Fruit fly (Drosophila melanogaster) whole organism, embryonic: ENCODE results near the gene Arp10.

ENCODE experiments used
- B-H2 ChIP-seq: fragments of 200-800 bp; sonication (Bioruptor generic); optimal IDR thresholded peaks from 2 replicates; lab custom pipeline; 2018; ENCODE audit warnings: missing biosample characterization, mild to moderate bottlenecking, missing genetic modification characterization
- BEAF-32 ChIP-seq: fragments of 200-800 bp; sonication (Bioruptor generic); optimal IDR thresholded peaks from 3 replicates; lab custom pipeline; 2017; ENCODE audit warnings: missing biosample characterization, missing genetic modification characterization, mild to moderate bottlenecking, moderate library complexity, missing genetic modification reagents
- CG10274 ChIP-seq: fragments of 200-800 bp; sonication (Bioruptor generic); optimal IDR thresholded peaks from 3 replicates; lab custom pipeline; 2017; ENCODE audit warnings: missing biosample characterization, mild to moderate bottlenecking, missing genetic modification characterization
- CG10321 ChIP-seq: fragments of 200-800 bp; sonication (Bioruptor generic); IDR thresholded peaks from 2 replicates; pipeline ENCODE4 v1.3.6; 2022; ENCODE audit warnings: missing biosample characterization, missing genetic modification characterization
- CG12155 ChIP-seq: fragments of 200-800 bp; sonication (Bioruptor generic); optimal IDR thresholded peaks from 3 replicates; lab custom pipeline; 2016; ENCODE audit warnings: missing biosample characterization, missing genetic modification characterization
- CG14710 ChIP-seq: fragments of 200-800 bp; sonication (Bioruptor generic); optimal IDR thresholded peaks from 3 replicates; lab custom pipeline; 2019; ENCODE audit warnings: missing biosample characterization, mild to moderate bottlenecking, missing genetic modification characterization, moderate library complexity
- CG1603 ChIP-seq: fragments of 200-800 bp; sonication (Bioruptor generic); optimal IDR thresholded peaks from 2 replicates; lab custom pipeline; 2019; ENCODE audit warnings: missing biosample characterization, mild to moderate bottlenecking, missing genetic modification characterization, moderate library complexity
- CG17186 ChIP-seq: fragments of 200-800 bp; sonication (Bioruptor generic); optimal IDR thresholded peaks from 3 replicates; lab custom pipeline; 2017; ENCODE audit warnings: missing biosample characterization, missing genetic modification reagents, missing genetic modification characterization
- CG18619 ChIP-seq: fragments of 200-800 bp; sonication (Bioruptor generic); optimal IDR thresholded peaks from 3 replicates; lab custom pipeline; 2017; ENCODE audit warnings: missing biosample characterization, mild to moderate bottlenecking, missing genetic modification characterization
- CG2116 ChIP-seq: fragments of 200-800 bp; sonication (Bioruptor generic); optimal IDR thresholded peaks from 3 replicates; lab custom pipeline; 2018; ENCODE audit warnings: missing biosample characterization, mild to moderate bottlenecking, missing genetic modification characterization
- CG2120 ChIP-seq: fragments of 200-800 bp; sonication (Bioruptor generic); optimal IDR thresholded peaks from 3 replicates; lab custom pipeline; 2016; ENCODE audit warnings: missing biosample characterization, missing genetic modification characterization
- CG34422 ChIP-seq: fragments of 200-800 bp; sonication (Bioruptor generic); IDR thresholded peaks from 3 replicates; pipeline ENCODE4 v1.3.6; 2022; ENCODE audit warnings: missing biosample characterization, missing genetic modification characterization
- CG3847 ChIP-seq: fragments of 200-800 bp; sonication (Bioruptor generic); IDR thresholded peaks from 2 replicates; pipeline ENCODE4 v1.3.6; 2022; ENCODE audit warnings: missing biosample characterization, missing genetic modification characterization
- CG8290 ChIP-seq, 3 experiments: fragments of 200-800 bp; sonication (Bioruptor generic); optimal IDR thresholded peaks; 2 replicates each; lab custom pipeline; 2016 to 2019; ENCODE audit warnings: missing biosample characterization in 3 of 3, missing genetic modification characterization in 3 of 3, mild to moderate bottlenecking in 2 of 3, moderate library complexity in 1 of 3
- CG8359 ChIP-seq: fragments of 200-800 bp; sonication (Bioruptor generic); optimal IDR thresholded peaks from 2 replicates; lab custom pipeline; 2017; ENCODE audit warnings: missing biosample characterization, mild to moderate bottlenecking, missing genetic modification characterization, borderline replicate concordance
- CG9727 ChIP-seq: fragments of 200-800 bp; sonication (Bioruptor generic); optimal IDR thresholded peaks from 3 replicates; lab custom pipeline; 2017; ENCODE audit warnings: missing biosample characterization, mild to moderate bottlenecking, missing genetic modification characterization
- CHES-1-like ChIP-seq: fragments of 200-800 bp; sonication (Bioruptor generic); optimal IDR thresholded peaks from 2 replicates; lab custom pipeline; 2016; ENCODE audit warnings: missing biosample characterization, missing genetic modification characterization
- CTCF ChIP-seq: fragments of 200-800 bp; sonication (Bioruptor generic); optimal IDR thresholded peaks from 2 replicates; lab custom pipeline; 2017; ENCODE audit warnings: missing biosample characterization, mild to moderate bottlenecking, missing genetic modification characterization, moderate library complexity
- CoRest ChIP-seq: fragments of 200-800 bp; sonication (Bioruptor generic); optimal IDR thresholded peaks from 3 replicates; lab custom pipeline; 2018; ENCODE audit warnings: missing biosample characterization, mild to moderate bottlenecking, missing genetic modification characterization, moderate library complexity
- Dbx ChIP-seq: fragments of 200-800 bp; sonication (Bioruptor generic); IDR thresholded peaks from 3 replicates; pipeline ENCODE4 v1.3.6; 2022; ENCODE audit warnings: missing biosample characterization, missing genetic modification characterization
- Dp ChIP-seq: fragments of 200-800 bp; sonication (Bioruptor generic); optimal IDR thresholded peaks from 2 replicates; lab custom pipeline; 2018; ENCODE audit warnings: missing biosample characterization, mild to moderate bottlenecking, missing genetic modification characterization, moderate library complexity
- HLH4C ChIP-seq: fragments of 200-800 bp; sonication (Bioruptor generic); IDR thresholded peaks from 3 replicates; pipeline ENCODE4 v1.3.6; 2022; ENCODE audit warnings: missing biosample characterization, missing genetic modification characterization; ENCODE audit not compliant: partially characterized antibody
- Hey ChIP-seq: fragments of 200-800 bp; sonication (Bioruptor generic); optimal IDR thresholded peaks from 3 replicates; lab custom pipeline; 2018; ENCODE audit warnings: missing biosample characterization, mild to moderate bottlenecking, missing genetic modification characterization
- Hr39 ChIP-seq: fragments of >200 bp; optimal IDR thresholded peaks from 2 replicates; lab custom pipeline; 2017
- MBD-R2 ChIP-seq: fragments of 200-800 bp; sonication (Bioruptor generic); IDR thresholded peaks from 2 replicates; pipeline ENCODE4 v1.3.6; 2022; ENCODE audit warnings: missing biosample characterization, missing genetic modification characterization
- Myb ChIP-seq: fragments of 200-800 bp; sonication (Bioruptor generic); optimal IDR thresholded peaks from 2 replicates; lab custom pipeline; 2016; ENCODE audit warnings: missing biosample characterization, missing genetic modification characterization
- Nf-YC ChIP-seq: fragments of 200-800 bp; optimal IDR thresholded peaks from 3 replicates; lab custom pipeline; 2019; ENCODE audit warnings: missing biosample characterization, mild to moderate bottlenecking, missing genetic modification characterization, moderate library complexity
- Rfx ChIP-seq: fragments of 200-800 bp; sonication (Bioruptor generic); IDR thresholded peaks from 2 replicates; pipeline ENCODE4 v1.3.6; 2022; ENCODE audit warnings: missing biosample characterization, missing genetic modification characterization
- Sin3A ChIP-seq: fragments of >200 bp; optimal IDR thresholded peaks from 2 replicates; lab custom pipeline; 2018
- Sry-β ChIP-seq: fragments of 200-800 bp; sonication (Bioruptor generic); optimal IDR thresholded peaks from 2 replicates; lab custom pipeline; 2018; ENCODE audit warnings: missing biosample characterization, mild to moderate bottlenecking, missing genetic modification characterization, moderate library complexity
- Sry-δ ChIP-seq: fragments of 200-800 bp; sonication (Bioruptor generic); optimal IDR thresholded peaks from 2 replicates; lab custom pipeline; 2016; ENCODE audit warnings: missing biosample characterization, missing genetic modification characterization
- ara ChIP-seq: fragments of 200-800 bp; sonication (Bioruptor generic); IDR thresholded peaks from 2 replicates; pipeline ENCODE4 v1.3.6; 2022; ENCODE audit warnings: missing biosample characterization, missing genetic modification characterization
- bigmax ChIP-seq: fragments of 200-800 bp; sonication (Bioruptor generic); optimal IDR thresholded peaks from 2 replicates; lab custom pipeline; 2018; ENCODE audit warnings: missing biosample characterization, mild to moderate bottlenecking, missing genetic modification characterization
- chinmo ChIP-seq: fragments of 200-800 bp; sonication (Bioruptor generic); IDR thresholded peaks from 4 replicates; pipeline ENCODE4 v1.3.6; 2022; ENCODE audit warnings: missing biosample characterization, missing genetic modification characterization; ENCODE audit not compliant: partially characterized antibody
- crp ChIP-seq, 2 experiments: fragments of 200-800 bp; sonication (Bioruptor generic); optimal IDR thresholded peaks; 2 replicates in 1 of 2; 3 replicates in 1 of 2; lab custom pipeline; 2017; ENCODE audit warnings: missing biosample characterization in 2 of 2, missing genetic modification characterization in 2 of 2, mild to moderate bottlenecking in 1 of 2, moderate library complexity in 1 of 2
- dimm ChIP-seq: fragments of 200-800 bp; sonication (Bioruptor generic); IDR thresholded peaks from 2 replicates; pipeline ENCODE4 v1.3.6; 2022; ENCODE audit warnings: missing biosample characterization, missing genetic modification characterization
- grau ChIP-seq: fragments of 200-800 bp; optimal IDR thresholded peaks from 3 replicates; lab custom pipeline; 2019; ENCODE audit warnings: missing biosample characterization, mild to moderate bottlenecking, missing genetic modification characterization, moderate library complexity
- h ChIP-seq: fragments of >200 bp; optimal IDR thresholded peaks from 2 replicates; lab custom pipeline; 2017
- ind ChIP-seq: fragments of 200-800 bp; sonication (Bioruptor generic); optimal IDR thresholded peaks from 3 replicates; lab custom pipeline; 2016; ENCODE audit warnings: missing biosample characterization, missing genetic modification characterization
- inv ChIP-seq: fragments of 200-800 bp; sonication (Bioruptor generic); IDR thresholded peaks from 2 replicates; pipeline ENCODE4 v1.3.6; 2022; ENCODE audit warnings: missing biosample characterization, missing genetic modification characterization; ENCODE audit not compliant: partially characterized antibody
- kni ChIP-seq: fragments of 200-800 bp; sonication (Bioruptor generic); optimal IDR thresholded peaks from 3 replicates; lab custom pipeline; 2017; ENCODE audit warnings: mild to moderate bottlenecking, missing biosample characterization, missing genetic modification reagents, missing genetic modification characterization
- lov ChIP-seq, 2 experiments: fragments of 200-800 bp in 1 of 2; fragments of >200 bp in 1 of 2; sonication (Bioruptor generic) in 1 of 2; IDR thresholded peaks in 1 of 2; optimal IDR thresholded peaks in 1 of 2; 2 replicates in 1 of 2; 3 replicates in 1 of 2; pipeline versions ENCODE4 v1.3.6 to Lab custom; 2017 to 2022; ENCODE audit warnings: missing biosample characterization in 1 of 2, missing genetic modification characterization in 1 of 2
- mld ChIP-seq: fragments of 200-800 bp; sonication (Bioruptor generic); IDR thresholded peaks from 3 replicates; pipeline ENCODE4 v1.3.6; 2022; ENCODE audit warnings: missing biosample characterization, missing genetic modification characterization; ENCODE audit not compliant: partially characterized antibody
- nom ChIP-seq: fragments of 200-800 bp; sonication (Bioruptor generic); optimal IDR thresholded peaks from 2 replicates; lab custom pipeline; 2017; ENCODE audit warnings: missing biosample characterization, missing genetic modification characterization, mild to moderate bottlenecking, moderate library complexity, missing genetic modification reagents
- onecut ChIP-seq: fragments of 200-800 bp; sonication (Bioruptor generic); IDR thresholded peaks from 2 replicates; pipeline ENCODE4 v1.3.6; 2022; ENCODE audit warnings: missing biosample characterization, missing genetic modification characterization
- pros ChIP-seq: fragments of 200-800 bp; sonication (Bioruptor generic); optimal IDR thresholded peaks from 3 replicates; lab custom pipeline; 2019; ENCODE audit warnings: missing biosample characterization, mild to moderate bottlenecking, missing genetic modification characterization, moderate library complexity
- pum ChIP-seq: fragments of 200-800 bp; sonication (Bioruptor generic); optimal IDR thresholded peaks from 2 replicates; lab custom pipeline; 2016; ENCODE audit warnings: missing biosample characterization, missing genetic modification characterization
- sens ChIP-seq: fragments of 200-800 bp; sonication (Bioruptor generic); peaks from one replicate; lab custom pipeline; 2016; ENCODE audit warnings: missing biosample characterization, missing genetic modification characterization
- sna ChIP-seq: fragments of 200-800 bp; sonication (Bioruptor generic); IDR thresholded peaks from 2 replicates; pipeline ENCODE4 v1.3.6; 2022; ENCODE audit warnings: missing biosample characterization, missing genetic modification characterization; ENCODE audit not compliant: partially characterized antibody
- vvl ChIP-seq: fragments of 200-800 bp; sonication (Bioruptor generic); IDR thresholded peaks from 2 replicates; pipeline ENCODE4 v1.3.6; 2022; ENCODE audit warnings: missing biosample characterization, missing genetic modification characterization

The Arp10 gene

DNA sequence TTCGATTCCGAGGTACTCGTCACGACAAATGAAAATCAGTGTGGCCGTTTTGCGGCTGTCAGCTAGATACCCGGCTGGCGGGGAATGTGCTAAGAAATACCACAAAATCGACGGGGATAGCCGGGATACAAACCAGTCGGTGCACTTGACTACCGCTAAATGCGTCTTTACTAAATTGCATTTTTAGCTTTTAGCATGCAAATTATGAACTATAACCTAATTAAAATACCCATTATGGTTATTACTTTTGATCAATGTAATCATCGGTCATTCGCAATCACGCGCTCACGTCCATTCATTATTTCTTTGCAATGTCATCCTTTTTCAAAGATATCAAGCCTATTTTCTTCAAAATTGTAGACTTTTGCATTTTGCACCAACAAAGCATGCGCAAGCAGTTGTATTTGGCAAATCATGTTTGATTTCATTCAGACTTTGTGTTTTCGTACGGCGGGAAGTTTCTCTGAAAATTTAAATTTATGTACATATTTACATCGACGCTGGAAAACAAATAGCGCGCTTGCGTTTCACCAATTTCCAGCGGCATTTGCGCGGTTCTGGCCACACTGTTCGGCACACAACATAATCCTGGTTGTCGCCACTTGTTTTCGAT is 7.5 kb downstream of the Arp10 start, which contains the start of gene Rcd-1 (continued):
- TF ChIP-seq pum (no peak), CG8359 (GFP tag; lab: Kevin White, UChicago) (no peak), Hr39 (lab: Kevin White, UChicago) (no peak), sna (no peak), HLH4C (GFP tag; lab: Robert Waterston, UW) (no peak), Dbx (GFP tag; lab: Robert Waterston, UW) (peak; percentile 7; the same call in 1 of the 3 replicates), h (no peak), crp (GFP tag; optimal IDR thresholded peaks at IDR 0.05; lab: Kevin White, UChicago) (no peak), Sry-β (GFP tag; lab: Kevin White, UChicago) (no peak), Sry-δ (GFP tag; lab: Kevin White, UChicago) (peak; percentile 50), Nf-YC (tag; lab: Kevin White, UChicago) (no peak), onecut (GFP tag; lab: Robert Waterston, UW) (no peak), chinmo (GFP tag; lab: Robert Waterston, UW) (no peak; the same call in 3 of the 4 replicates), Dp (peak; percentile 51), CTCF (peak; percentile 43), kni (GFP tag; lab: Kevin White, UChicago) (peak; percentile 2), Sin3A (lab: Kevin White, UChicago) (peak; percentile 87), CG18619 (GFP tag; lab: Kevin White, UChicago) (peak; percentile 10), CG2120 (no peak), inv (GFP tag; lab: Robert Waterston, UW) (no peak), sens (GFP tag; lab: Kevin White, UChicago) (peak; percentile 66), mld (GFP tag; lab: Robert Waterston, UW) (no peak), vvl (GFP tag; lab: Robert Waterston, UW) (peak; percentile 49; the same call in 1 of the 2 replicates), B-H2 (GFP tag; lab: Kevin White, UChicago) (no peak), CG14710 (tag; lab: Kevin White, UChicago) (peak; percentile 44), Hey (tag; lab: Kevin White, UChicago) (no peak), MBD-R2 (GFP tag; lab: Robert Waterston, UW) (peak; percentile 35; the same call in 1 of the 2 replicates), ind (GFP tag; lab: Kevin White, UChicago) (no peak), bigmax (peak; percentile 38), CG2116 (GFP tag; lab: Kevin White, UChicago) (peak; percentile 20), ara (GFP tag; lab: Robert Waterston, UW) (no peak), CG1603 (tag; lab: Kevin White, UChicago) (peak; percentile 68), CG9727 (peak; percentile 18), lov (optimal IDR thresholded peaks at IDR 0.05; lab: Kevin White, UChicago) (no peak), lov (GFP tag; IDR thresholded peaks at IDR 0.05; lab: Robert Waterston, UW) (no peak), CG3847 (GFP tag; lab: Robert Waterston, UW) (peak; percentile 15; the same call in 1 of the 2 replicates), CG17186 (GFP tag; lab: Kevin White, UChicago) (peak; percentile 59), BEAF-32 (GFP tag; lab: Kevin White, UChicago) (peak; percentile 58), CG10274 (GFP tag; lab: Kevin White, UChicago) (no peak), pros (no peak), nom (GFP tag; lab: Kevin White, UChicago) (peak; percentile 11), CoRest (tag; lab: Kevin White, UChicago) (peak; percentile 29), CG12155 (peak; percentile 65), CHES-1-like (GFP tag; lab: Kevin White, UChicago) (peak; percentile 16), grau (tag; lab: Kevin White, UChicago) (no peak), CG8290 (GFP tag; optimal IDR thresholded peaks at IDR 0.05; lab: Kevin White, UChicago) (no peak), CG8290 (tag; optimal IDR thresholded peaks at IDR 0.05; lab: Kevin White, UChicago) (peak in 1 of 2 experiments; percentile 35), CG34422 (no peak), dimm (GFP tag; lab: Robert Waterston, UW) (no peak), Rfx (peak; percentile 34; the same call in 1 of the 2 replicates), Myb (GFP tag; lab: Kevin White, UChicago) (peak; percentile 14), CG10321 (no peak)
